Fruit fly (Drosophila melanogaster): ENCODE data around the gene CG33764.

Gene CG33764

dm6 chr3L:4225647-4226470, 41.4 kb downstream of the CG33764 start:
- TF ChIP-seq CG8478 (optimal IDR thresholded peaks at IDR 0.05) (no peak), CTCF (optimal IDR thresholded peaks at IDR 0.05) (no peak)

dm6 chr3L:4221792-4222191, 45.5 kb downstream of the CG33764 start:
- TF ChIP-seq CTCF (optimal IDR thresholded peaks at IDR 0.05) = no peak
- TF ChIP-seq CG8478 (optimal IDR thresholded peaks at IDR 0.05) = no peak

DNA sequence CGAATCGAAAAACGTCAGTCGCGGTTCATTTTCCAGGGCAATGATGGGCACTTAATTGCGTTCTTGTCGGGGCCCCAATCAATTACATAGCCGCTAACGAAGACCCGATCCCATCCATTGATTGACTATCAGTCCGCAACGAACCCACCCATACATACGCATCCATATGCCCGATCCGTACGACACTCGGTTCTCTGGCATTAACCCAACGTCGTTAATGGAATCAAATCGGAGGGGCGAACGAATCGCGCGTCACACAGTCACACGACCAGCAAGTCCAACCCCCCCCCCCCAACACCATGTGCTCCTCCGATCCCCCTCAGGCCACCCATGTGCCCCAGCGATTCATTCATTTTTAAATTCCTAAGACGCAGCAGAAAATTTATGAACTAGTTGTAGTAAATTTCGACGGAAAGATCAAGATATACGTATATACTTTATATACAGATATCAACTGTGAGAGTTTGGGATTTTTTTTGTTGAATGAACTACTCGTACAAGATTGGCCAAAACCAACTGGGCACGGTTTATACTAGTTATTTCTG, 46.0 kb downstream of the CG33764 start:
- TF ChIP-seq CG8478 (optimal IDR thresholded peaks at IDR 0.05) (no peak), CTCF (optimal IDR thresholded peaks at IDR 0.05) (no peak)

DNA sequence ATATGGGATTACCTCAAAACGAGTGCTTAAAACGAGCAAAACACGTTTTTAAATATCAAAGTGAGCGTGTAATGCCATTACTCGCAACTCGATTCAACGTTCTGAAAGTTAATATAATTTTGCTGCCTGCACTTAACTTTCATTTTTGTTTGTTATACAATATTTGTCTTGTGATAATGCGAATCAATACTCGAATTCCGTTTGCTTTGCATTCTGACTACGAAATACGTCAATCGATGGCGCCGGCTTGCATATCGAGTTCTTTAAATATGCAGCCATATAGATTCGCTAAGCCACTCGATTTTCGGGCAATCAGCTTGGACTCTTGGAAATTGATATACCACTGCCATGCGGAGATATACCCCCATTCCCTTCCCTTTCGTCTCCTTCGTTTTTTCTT, 46.6 kb downstream of the CG33764 start:
- TF ChIP-seq CG8478 (optimal IDR thresholded peaks at IDR 0.05) = no peak

- peak in 1 of 2 experiments; percentile 10 for TF ChIP-seq CTCF (optimal IDR thresholded peaks at IDR 0.05)
- TF ChIP-seq CG8478 (optimal IDR thresholded peaks at IDR 0.05) = no peak
Measured at dm6 chr3L:4219291-4220228, 47.7 kb downstream of the CG33764 start.
